Fruit fly (Drosophila melanogaster): ENCODE results near the gene btd.
A peak's percentile ranks its signal among the peaks of the same experiment; 100 is the strongest.

btd gene

dm6 chrX:9707820-9708487 lies 14.0 kb downstream of the btd start (continued):
- TF ChIP-seq fu2 (GFP tag; optimal IDR thresholded peaks at IDR 0.05) (no peak), Scr (GFP tag; IDR thresholded peaks at IDR 0.05; ENCODE audit: partially characterized antibody) (peak; percentile 56), CG11695 (GFP tag; IDR thresholded peaks at IDR 0.05) (no peak), CG33557 (GFP tag; optimal IDR thresholded peaks at IDR 0.05) (no peak), Dll (GFP tag; IDR thresholded peaks at IDR 0.05; ENCODE audit: partially characterized antibody) (peak; percentile 80), ase (GFP tag; IDR thresholded peaks at IDR 0.05) (no peak), Antp (GFP tag; optimal IDR thresholded peaks at IDR 0.05) (no peak), bab2 (GFP tag; optimal IDR thresholded peaks at IDR 0.05) (no peak), bbx (GFP tag; IDR thresholded peaks at IDR 0.05; ENCODE audit: partially characterized antibody) (peak; percentile 57; the same call in 1 of the 2 replicates), Dip2 (GFP tag; IDR thresholded peaks at IDR 0.05) (no peak), Dad (GFP tag; optimal IDR thresholded peaks at IDR 0.05) (no peak), Sox100B (GFP tag; optimal IDR thresholded peaks at IDR 0.05) (no peak), CG7839 (tag; optimal IDR thresholded peaks at IDR 0.05) (no peak), Max (GFP tag; optimal IDR thresholded peaks at IDR 0.05) (no peak), Atf3 (GFP tag; optimal IDR thresholded peaks at IDR 0.05) (no peak), CG6854 (GFP tag; optimal IDR thresholded peaks at IDR 0.05) (no peak), tx (GFP tag; optimal IDR thresholded peaks at IDR 0.05) (no peak), scrt (GFP tag; optimal IDR thresholded peaks at IDR 0.05) (no peak), CG34422 (GFP tag; IDR thresholded peaks at IDR 0.05) (no peak), sd (tag; optimal IDR thresholded peaks at IDR 0.05) (no peak), rib (GFP tag; IDR thresholded peaks at IDR 0.05) (no peak), H2.0 (GFP tag; IDR thresholded peaks at IDR 0.05) (no peak), YL-1 (GFP tag; optimal IDR thresholded peaks at IDR 0.05) (no peak), CG32767 (GFP tag; IDR thresholded peaks at IDR 0.05) (no peak), h (optimal IDR thresholded peaks at IDR 0.05) (no peak), crp (GFP tag; optimal IDR thresholded peaks at IDR 0.05) (no peak), emc (GFP tag; optimal IDR thresholded peaks at IDR 0.05) (no peak), CG9817 (tag; optimal IDR thresholded peaks at IDR 0.05) (no peak), NfI (GFP tag; optimal IDR thresholded peaks at IDR 0.05) (no peak), wor (GFP tag; IDR thresholded peaks at IDR 0.05) (no peak), CG18599 (GFP tag; optimal IDR thresholded peaks at IDR 0.05) (no peak), Sry-β (GFP tag; optimal IDR thresholded peaks at IDR 0.05) (no peak), Atf-2 (GFP tag; optimal IDR thresholded peaks at IDR 0.05) (no peak), HLH54F (GFP tag; optimal IDR thresholded peaks at IDR 0.05) (no peak), CG7987 (GFP tag; optimal IDR thresholded peaks at IDR 0.05) (no peak), CG18476 (GFP tag; optimal IDR thresholded peaks at IDR 0.05) (no peak), unpg (GFP tag; optimal IDR thresholded peaks at IDR 0.05) (no peak), CG17361 (GFP tag; IDR thresholded peaks at IDR 0.05) (peak; percentile 30; the same call in 1 of the 3 replicates), vvl (GFP tag; IDR thresholded peaks at IDR 0.05) (no peak), crol (GFP tag; IDR thresholded peaks at IDR 0.05) (no peak), row (GFP tag; IDR thresholded peaks at IDR 0.05) (peak; percentile 64), CG15514 (GFP tag; optimal IDR thresholded peaks at IDR 0.05) (no peak), Opbp (GFP tag; IDR thresholded peaks at IDR 0.05; ENCODE audit: partially characterized antibody) (peak; percentile 40; the same call in 1 of the 3 replicates), Med (GFP tag) (peak; percentile 26), Dfd (GFP tag; optimal IDR thresholded peaks at IDR 0.05) (no peak), TFAM (GFP tag; optimal IDR thresholded peaks at IDR 0.05) (no peak), CG8359 (GFP tag; optimal IDR thresholded peaks at IDR 0.05; ENCODE audit: borderline replicate concordance) (no peak), Lpt (GFP tag; optimal IDR thresholded peaks at IDR 0.05) (no peak), BtbVII (GFP tag; optimal IDR thresholded peaks at IDR 0.05) (no peak), Side (GFP tag; optimal IDR thresholded peaks at IDR 0.05) (no peak), Ets65A (GFP tag) (peak; percentile 75)
